Fruit fly (Drosophila melanogaster): ENCODE results near the gene CG16781.

CG16781 gene

dm6 chrX:3474476-3475439 is 10.9 kb upstream of the CG16781 start, which contains the start of gene CG12206 (continued):
- TF ChIP-seq prd (optimal IDR thresholded peaks at IDR 0.05) = no peak
- peak; percentile 66 for TF ChIP-seq prd (GFP tag; IDR thresholded peaks at IDR 0.05)
- peak; percentile 39 for TF ChIP-seq sug (tag; optimal IDR thresholded peaks at IDR 0.05)
- TF ChIP-seq vfl (GFP tag; optimal IDR thresholded peaks at IDR 0.05) = no peak
- no peak for TF ChIP-seq CG6272 (GFP tag; IDR thresholded peaks at IDR 0.05)
- TF ChIP-seq Hr51 (GFP tag; optimal IDR thresholded peaks at IDR 0.05) = peak in 1 of 2 experiments; percentile 74
- no peak for TF ChIP-seq sens (GFP tag)
- TF ChIP-seq Aef1 (GFP tag; IDR thresholded peaks at IDR 0.05) = peak; percentile 42; the same call in 1 of the 3 replicates
- TF ChIP-seq Hsf (GFP tag; optimal IDR thresholded peaks at IDR 0.05) = no peak
- TF ChIP-seq CG5180 (GFP tag; optimal IDR thresholded peaks at IDR 0.05) = no peak
- peak; percentile 70 for TF ChIP-seq lab (GFP tag; optimal IDR thresholded peaks at IDR 0.05)
- TF ChIP-seq hth (optimal IDR thresholded peaks at IDR 0.05) = no peak
- TF ChIP-seq hkb (optimal IDR thresholded peaks at IDR 0.05) = no peak
- peak; percentile 61; the same call in 1 of the 2 replicates for TF ChIP-seq hkb (GFP tag; IDR thresholded peaks at IDR 0.05)
- no peak for TF ChIP-seq CG14667 (GFP tag; IDR thresholded peaks at IDR 0.05)
- no peak for TF ChIP-seq fd64A (GFP tag; optimal IDR thresholded peaks at IDR 0.05)
- TF ChIP-seq sens-2 (GFP tag; IDR thresholded peaks at IDR 0.05) = no peak
- peak; percentile 47 for TF ChIP-seq HHEX (GFP tag; optimal IDR thresholded peaks at IDR 0.05)
- peak; percentile 53 for TF ChIP-seq Ssrp (tag; optimal IDR thresholded peaks at IDR 0.05)
- no peak for TF ChIP-seq NC2α (GFP tag; optimal IDR thresholded peaks at IDR 0.05)
- no peak for TF ChIP-seq Hmx (GFP tag; optimal IDR thresholded peaks at IDR 0.05)
- no peak for TF ChIP-seq peb (GFP tag; IDR thresholded peaks at IDR 0.05)
- TF ChIP-seq CG14441 (GFP tag; IDR thresholded peaks at IDR 0.05) = peak; percentile 53; the same call in 1 of the 2 replicates
- TF ChIP-seq danr (GFP tag; IDR thresholded peaks at IDR 0.05) = no peak
- no peak for TF ChIP-seq ci (GFP tag; IDR thresholded peaks at IDR 0.05)
- peak; percentile 52 for TF ChIP-seq CG17829 (tag; optimal IDR thresholded peaks at IDR 0.05)
- peak; percentile 39 for TF ChIP-seq Usf (GFP tag; optimal IDR thresholded peaks at IDR 0.05)
- TF ChIP-seq ash1 (GFP tag; optimal IDR thresholded peaks at IDR 0.05) = no peak
- TF ChIP-seq CG17359 (tag; optimal IDR thresholded peaks at IDR 0.05) = peak; percentile 64
- TF ChIP-seq aop (GFP tag; IDR thresholded peaks at IDR 0.05) = no peak
- no peak for TF ChIP-seq usp (GFP tag; optimal IDR thresholded peaks at IDR 0.05)
- TF ChIP-seq vnd (GFP tag; IDR thresholded peaks at IDR 0.05; ENCODE audit: partially characterized antibody) = no peak
- 0 out of 3 replicates have a peak, but pooled peaks have one; percentile 28 for TF ChIP-seq Mrtf (GFP tag; IDR thresholded peaks at IDR 0.05)
- peak; percentile 35 for TF ChIP-seq D19B (GFP tag; optimal IDR thresholded peaks at IDR 0.05)
- TF ChIP-seq CG18011 (GFP tag; optimal IDR thresholded peaks at IDR 0.05) = no peak
- TF ChIP-seq Gug (GFP tag; IDR thresholded peaks at IDR 0.05) = peak; percentile 7; the same call in 1 of the 4 replicates
- TF ChIP-seq caup (GFP tag; optimal IDR thresholded peaks at IDR 0.05; ENCODE audit: severe bottlenecking) = peak; percentile 66
- TF ChIP-seq CG10274 (GFP tag; optimal IDR thresholded peaks at IDR 0.05) = no peak
- peak; percentile 91 for TF ChIP-seq sqz (GFP tag; optimal IDR thresholded peaks at IDR 0.05)
- no peak for TF ChIP-seq jumu (GFP tag; optimal IDR thresholded peaks at IDR 0.05)
- no peak for TF ChIP-seq Myb (GFP tag; optimal IDR thresholded peaks at IDR 0.05)
- TF ChIP-seq CG30020 (tag; optimal IDR thresholded peaks at IDR 0.05) = no peak
- no peak for TF ChIP-seq Kr (GFP tag; optimal IDR thresholded peaks at IDR 0.05)
- TF ChIP-seq dimm (GFP tag; IDR thresholded peaks at IDR 0.05) = no peak
- peak; percentile 10; the same call in 1 of the 2 replicates for TF ChIP-seq CG10366 (GFP tag; IDR thresholded peaks at IDR 0.05)
- TF ChIP-seq pzg (GFP tag; optimal IDR thresholded peaks at IDR 0.05) = no peak
- TF ChIP-seq CG30431 (GFP tag; optimal IDR thresholded peaks at IDR 0.05) = peak; percentile 11
- no peak for TF ChIP-seq CG3163 (GFP tag; optimal IDR thresholded peaks at IDR 0.05)
- TF ChIP-seq CG18619 (GFP tag; optimal IDR thresholded peaks at IDR 0.05) = peak; percentile 21
